Worm (Caenorhabditis elegans): ENCODE measurements around the gene C18H9.6.

The C18H9.6 gene

DNA sequence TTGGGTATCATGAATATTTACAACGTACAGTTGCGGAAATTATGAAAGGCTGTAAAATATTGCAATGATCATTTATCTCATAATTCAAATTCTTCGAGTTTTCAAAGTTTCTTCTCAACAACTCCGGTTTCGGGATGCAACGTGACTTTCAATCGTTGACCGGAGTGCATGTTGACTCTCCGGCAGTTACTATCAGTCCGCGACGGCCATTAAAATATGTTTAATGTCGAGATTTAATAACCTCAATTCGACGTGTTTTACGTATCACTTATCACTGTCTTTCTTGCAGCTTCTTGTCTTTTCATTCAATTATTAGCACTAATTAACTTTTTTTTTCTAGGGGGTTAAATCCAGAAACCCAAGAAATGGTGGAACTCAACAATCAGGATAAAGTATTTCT, 16.8 kb upstream of the C18H9.6 start, which contains the start of gene tsp-10:
tsp-10 (plus strand) TSS at position 366 of the 400 bp plus-strand sequence.
- TF ChIP-seq madf-6 (GFP tag; IDR thresholded peaks at IDR 0.05) = no peak
- TF ChIP-seq mxl-1 (tag; optimal IDR thresholded peaks at IDR 0.05) = no peak
- TF ChIP-seq bed-1 (GFP tag; IDR thresholded peaks at IDR 0.05) = no peak
- TF ChIP-seq dox-1 (GFP tag; IDR thresholded peaks at IDR 0.05) = no peak
- no peak for TF ChIP-seq lsy-27 (tag; optimal IDR thresholded peaks at IDR 0.05; ENCODE audit: borderline replicate concordance, insufficient read depth)
- no peak for TF ChIP-seq hmg-1.2 (GFP tag; IDR thresholded peaks at IDR 0.05)

DNA sequence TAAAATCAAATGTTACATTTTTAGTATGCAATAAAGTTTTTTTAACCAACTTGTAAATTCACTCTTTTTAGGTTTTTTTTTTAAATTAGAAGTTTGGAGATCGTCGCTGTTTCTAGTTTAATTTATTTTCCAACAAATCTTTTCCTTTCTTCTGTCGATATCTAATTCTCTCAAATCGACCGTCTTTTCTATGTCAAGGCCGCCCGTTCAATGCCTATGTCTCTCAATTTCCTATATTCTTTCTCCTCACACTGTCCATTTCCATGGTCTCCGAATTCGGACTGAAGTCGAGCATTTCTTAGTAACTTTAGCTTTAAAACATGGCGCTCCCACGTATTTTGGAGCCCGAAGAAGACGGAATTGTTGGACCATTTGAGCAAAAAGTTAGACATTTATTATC, 15.2 kb upstream of the C18H9.6 start, which contains the start of the genes T14B4.5 and T14B4.20:
T14B4.5 (plus strand) TSS at position 226 of the 400 bp plus-strand sequence.
T14B4.20 (plus strand) TSS at position 264 of the 400 bp plus-strand sequence.
- TF ChIP-seq hmg-1.2 (GFP tag; IDR thresholded peaks at IDR 0.05) (peak; percentile 51; the same call in 1 of the 2 replicates), ztf-3 (GFP tag; optimal IDR thresholded peaks at IDR 0.05) (no peak)

DNA sequence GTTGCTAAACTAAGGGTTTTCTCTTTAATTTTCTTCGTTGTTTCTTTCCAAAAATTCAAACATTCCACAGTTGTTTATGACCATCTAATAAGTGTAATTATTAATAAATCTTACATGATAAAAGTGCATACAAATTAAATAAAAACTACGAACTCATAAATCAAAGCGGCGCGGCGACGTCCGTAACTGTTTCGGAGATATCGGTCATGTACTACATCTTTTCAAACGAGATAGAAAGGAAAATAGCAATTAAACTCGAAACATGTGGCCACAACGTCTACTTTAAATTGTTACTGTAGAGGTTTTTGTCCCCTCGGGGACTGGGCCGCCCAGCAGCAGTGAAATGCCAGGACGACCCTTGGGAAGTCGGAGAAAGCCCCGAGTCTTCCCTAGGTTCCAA, 14.4 kb upstream of the C18H9.6 start:
- no peak for TF ChIP-seq gei-17 (GFP tag; optimal IDR thresholded peaks at IDR 0.05)
- TF ChIP-seq pbrm-1 (GFP tag; IDR thresholded peaks at IDR 0.05) = no peak
- no peak for TF ChIP-seq F10E7.11 (tag; optimal IDR thresholded peaks at IDR 0.05)
- no peak for TF ChIP-seq cebp-2 (GFP tag; IDR thresholded peaks at IDR 0.05)
- TF ChIP-seq ceh-91 (GFP tag; IDR thresholded peaks at IDR 0.05) = no peak
- TF ChIP-seq hmg-20 (GFP tag; IDR thresholded peaks at IDR 0.05) = no peak
- TF ChIP-seq K11D2.4 (GFP tag; IDR thresholded peaks at IDR 0.05) = no peak
- TF ChIP-seq madf-3 (GFP tag; IDR thresholded peaks at IDR 0.05) = no peak
- no peak for TF ChIP-seq attf-3 (GFP tag; conservative IDR thresholded peaks at IDR 0.05)
- TF ChIP-seq ceh-58 (GFP tag; IDR thresholded peaks at IDR 0.05) = no peak
- no peak for TF ChIP-seq B0261.1 (tag; optimal IDR thresholded peaks at IDR 0.05)
- TF ChIP-seq rec-8 (tag; optimal IDR thresholded peaks at IDR 0.05) = no peak
- TF ChIP-seq egrh-3 (GFP tag; IDR thresholded peaks at IDR 0.05) = no peak
- no peak for TF ChIP-seq ZK185.1 (tag; optimal IDR thresholded peaks at IDR 0.05; ENCODE audit: poor library complexity, severe bottlenecking)
- no peak for TF ChIP-seq mxl-1 (tag; optimal IDR thresholded peaks at IDR 0.05)

DNA sequence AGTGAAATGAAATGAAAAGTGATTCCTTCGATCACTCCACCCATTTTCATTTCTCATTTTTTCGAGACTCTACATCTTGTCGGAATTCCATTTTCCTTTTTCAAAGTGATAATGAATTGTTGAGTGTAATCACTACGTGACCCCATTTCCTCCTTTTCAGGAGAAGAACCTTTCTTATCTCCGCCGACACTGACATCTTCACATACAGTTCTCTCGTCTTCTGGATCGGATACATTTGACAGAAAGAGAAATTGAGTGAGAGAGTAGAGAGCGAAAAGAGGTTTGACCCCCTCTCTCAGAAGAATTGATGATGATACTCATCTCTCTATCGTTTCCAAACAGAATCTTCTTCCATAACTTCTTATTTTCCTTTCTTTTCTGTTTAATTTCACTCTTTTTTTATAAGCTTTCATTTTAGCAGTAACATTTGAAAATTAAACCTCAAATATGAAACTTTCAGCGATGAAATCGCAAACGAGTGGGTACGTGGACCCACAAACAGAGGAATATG, 12.5 kb upstream of the C18H9.6 start, which contains the start of gene dpy-2:
dpy-2 (plus strand) TSS at position 461 of the 511 bp plus-strand sequence.
- TF ChIP-seq C17E4.6 (GFP tag; IDR thresholded peaks at IDR 0.05) = no peak
- TF ChIP-seq zim-3 (tag; optimal IDR thresholded peaks at IDR 0.05) = no peak
- no peak for TF ChIP-seq B0035.1 (tag; optimal IDR thresholded peaks at IDR 0.05)

DNA sequence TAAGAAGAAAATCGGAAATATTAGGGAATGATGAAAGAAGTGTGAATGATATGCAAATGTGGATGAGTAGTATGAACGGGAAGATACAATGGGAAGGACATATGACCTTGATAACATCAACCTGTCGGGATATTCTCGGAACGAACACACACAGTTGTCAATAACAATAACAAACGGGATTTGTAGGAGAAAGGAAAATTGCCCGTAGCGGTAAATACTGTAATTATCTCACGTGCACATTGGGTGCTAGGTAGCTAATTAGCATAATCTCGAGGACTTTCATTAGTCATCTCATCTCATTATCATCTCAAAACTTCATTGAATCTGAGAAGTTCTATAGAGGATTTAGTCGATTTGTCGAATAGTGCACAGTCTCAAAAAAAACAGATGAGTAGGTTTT, 11.6 kb upstream of the C18H9.6 start:
- TF ChIP-seq nhr-80 (tag; optimal IDR thresholded peaks at IDR 0.05) (no peak), ceh-79 (tag; optimal IDR thresholded peaks at IDR 0.05) (no peak), ztf-6 (GFP tag; IDR thresholded peaks at IDR 0.05) (no peak), ets-4 (GFP tag; optimal IDR thresholded peaks at IDR 0.05) (no peak), Y53G8AR.9 (GFP tag; conservative IDR thresholded peaks at IDR 0.05) (no peak), rec-8 (tag; optimal IDR thresholded peaks at IDR 0.05) (no peak), ztf-18 (tag; optimal IDR thresholded peaks at IDR 0.05) (no peak), lin-26 (GFP tag; IDR thresholded peaks at IDR 0.05) (no peak), hlh-26 (GFP tag; conservative IDR thresholded peaks at IDR 0.05) (no peak)
